Fruit fly (Drosophila melanogaster) whole organism, pupa: ENCODE measurements around the gene CG31913.

ENCODE experiments used
- CG15710 ChIP-seq: fragments of 200-800 bp; sonication (Bioruptor generic); optimal IDR thresholded peaks from 2 replicates; lab custom pipeline; 2018; ENCODE audit warnings: missing biosample characterization, mild to moderate bottlenecking, missing genetic modification characterization, moderate library complexity
- CG32121 ChIP-seq: fragments of 200-800 bp; sonication (Bioruptor generic); IDR thresholded peaks from 2 replicates; pipeline ENCODE4 v1.3.6; 2022; ENCODE audit warnings: missing biosample characterization, missing genetic modification characterization
- CG8159 ChIP-seq: fragments of 200-800 bp; sonication (Bioruptor generic); optimal IDR thresholded peaks from 3 replicates; lab custom pipeline; 2018; ENCODE audit warnings: missing biosample characterization, mild to moderate bottlenecking, missing genetic modification characterization, moderate library complexity
- Ets98B ChIP-seq: fragments of 200-800 bp; sonication (Bioruptor generic); IDR thresholded peaks from 2 replicates; pipeline ENCODE4 v1.3.6; 2022; ENCODE audit warnings: missing biosample characterization, missing genetic modification characterization
- Pif1B ChIP-seq: fragments of 200-800 bp; sonication (Bioruptor generic); optimal IDR thresholded peaks from 3 replicates; lab custom pipeline; 2016; ENCODE audit warnings: missing biosample characterization, missing genetic modification characterization
- Snoo ChIP-seq: fragments of 200-800 bp; sonication (Bioruptor generic); optimal IDR thresholded peaks from 3 replicates; lab custom pipeline; 2017; ENCODE audit warnings: missing biosample characterization, mild to moderate bottlenecking, missing genetic modification characterization, inconsistent platforms
- rn ChIP-seq: fragments of 200-800 bp; sonication (Bioruptor generic); IDR thresholded peaks from 2 replicates; pipeline ENCODE4 v1.3.6; 2022; ENCODE audit warnings: missing biosample characterization, missing genetic modification characterization

DNA sequence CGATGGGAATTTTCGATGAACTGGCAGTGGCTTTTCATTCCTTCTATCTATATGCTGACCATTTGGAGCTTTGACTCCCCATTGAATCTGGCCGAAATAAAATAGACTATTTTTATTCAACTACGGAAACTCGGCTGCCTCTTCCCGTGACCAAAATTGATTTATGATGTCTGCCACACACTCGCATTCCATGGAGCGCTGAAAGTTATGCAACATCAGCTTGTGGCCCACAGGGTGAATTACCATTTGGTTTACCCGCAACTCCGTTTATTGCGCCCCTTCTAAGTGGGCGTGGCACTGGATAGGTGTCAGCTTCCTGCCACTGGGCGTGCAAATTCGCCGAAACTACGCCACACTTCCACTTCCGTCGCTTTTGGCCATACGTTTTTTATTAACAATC is 9.3 kb downstream of the CG31913 start:
- TF ChIP-seq Ets98B (GFP tag; lab: Robert Waterston, UW) (no peak), rn (GFP tag; lab: Robert Waterston, UW) (no peak), CG15710 (tag; lab: Kevin White, UChicago) (no peak), CG32121 (no peak), Snoo (tag; lab: Kevin White, UChicago) (no peak), Pif1B (GFP tag; lab: Kevin White, UChicago) (no peak), CG8159 (tag; lab: Kevin White, UChicago) (no peak)
